Worm (Caenorhabditis elegans): ENCODE results near the gene srh-123.

The srh-123 gene

DNA sequence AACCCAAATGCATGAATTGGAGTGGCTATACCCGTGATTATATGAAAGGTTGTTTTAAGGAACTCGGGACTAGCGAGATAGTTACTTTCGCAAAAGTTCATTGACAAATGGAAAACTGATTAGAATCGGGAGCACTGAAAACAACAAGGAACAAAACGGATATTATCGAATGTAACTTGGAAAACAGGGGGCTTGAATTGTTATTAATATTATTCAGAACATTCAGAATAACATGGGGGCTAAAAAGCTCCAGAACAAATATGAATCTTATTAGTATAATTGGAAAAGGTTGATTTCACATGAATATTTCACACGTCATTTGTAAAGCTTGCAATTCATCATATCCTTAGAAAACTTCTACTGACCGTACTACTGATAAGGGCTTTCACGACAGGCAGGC is 2.2 kb upstream of the srh-123 start, which contains the start of gene srh-235:
Gene srh-235 (minus strand): TSS at position 101 of the 400 bp plus-strand sequence.
- TF ChIP-seq ets-7 (tag; optimal IDR thresholded peaks at IDR 0.05) (no peak), hmbx-1 (tag; optimal IDR thresholded peaks at IDR 0.05) (no peak), B0310.2 (tag; optimal IDR thresholded peaks at IDR 0.05) (no peak), tra-4 (tag; optimal IDR thresholded peaks at IDR 0.05) (no peak), hmg-4 (GFP tag; optimal IDR thresholded peaks at IDR 0.05) (no peak), hnd-1 (tag; optimal IDR thresholded peaks at IDR 0.05) (no peak)

DNA sequence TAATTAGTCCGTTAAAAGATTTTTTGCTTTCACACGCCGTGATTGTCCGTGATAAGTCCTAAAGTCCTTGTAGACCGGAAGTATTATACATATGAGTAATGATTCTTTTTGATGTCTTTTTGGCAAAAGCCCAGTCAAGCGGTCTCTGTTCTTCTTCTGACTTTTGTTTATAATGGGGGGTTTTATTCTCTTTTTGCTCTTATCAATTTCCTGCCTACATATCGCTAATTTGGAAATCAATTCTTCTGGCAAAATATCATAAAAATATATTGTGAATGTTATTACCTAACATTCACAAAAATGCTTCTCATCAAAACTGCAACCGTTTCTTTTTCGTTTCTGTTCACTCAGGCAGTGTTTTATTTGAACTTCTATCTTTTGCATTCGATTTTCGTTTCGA is 2.7 kb downstream of the srh-123 start, which contains the start of gene srbc-61:
Gene srbc-61 (plus strand): TSS at position 301 of the 400 bp plus-strand sequence.
- TF ChIP-seq B0310.2 (tag; optimal IDR thresholded peaks at IDR 0.05) (no peak), tra-4 (tag; optimal IDR thresholded peaks at IDR 0.05) (no peak), ceh-13 (GFP tag; optimal IDR thresholded peaks at IDR 0.05) (no peak)

- no peak for TF ChIP-seq tra-4 (tag; optimal IDR thresholded peaks at IDR 0.05)
- TF ChIP-seq F13C5.2 (tag; optimal IDR thresholded peaks at IDR 0.05), result no peak
- TF ChIP-seq B0310.2 (tag; optimal IDR thresholded peaks at IDR 0.05), result no peak
- TF ChIP-seq scrt-1 (GFP tag; IDR thresholded peaks at IDR 0.05), result no peak
- TF ChIP-seq ama-1 (optimal IDR thresholded peaks at IDR 0.05), result no peak
- no peak for TF ChIP-seq hmg-4 (GFP tag; optimal IDR thresholded peaks at IDR 0.05)
- TF ChIP-seq pes-1 (GFP tag; IDR thresholded peaks at IDR 0.05), result no peak
- TF ChIP-seq aly-1 (tag; optimal IDR thresholded peaks at IDR 0.05), result no peak
- TF ChIP-seq ceh-36 (tag; optimal IDR thresholded peaks at IDR 0.05), result no peak
- no peak for TF ChIP-seq tbx-11 (GFP tag; IDR thresholded peaks at IDR 0.05)
- TF ChIP-seq flt-1 (GFP tag; IDR thresholded peaks at IDR 0.05), result no peak
Measured at ce11 chrV:17485078-17485477, 11.3 kb downstream of the srh-123 start, which contains the start of gene srh-111. Gene srh-111, minus strand, starts transcription at chrV:17485178.

DNA sequence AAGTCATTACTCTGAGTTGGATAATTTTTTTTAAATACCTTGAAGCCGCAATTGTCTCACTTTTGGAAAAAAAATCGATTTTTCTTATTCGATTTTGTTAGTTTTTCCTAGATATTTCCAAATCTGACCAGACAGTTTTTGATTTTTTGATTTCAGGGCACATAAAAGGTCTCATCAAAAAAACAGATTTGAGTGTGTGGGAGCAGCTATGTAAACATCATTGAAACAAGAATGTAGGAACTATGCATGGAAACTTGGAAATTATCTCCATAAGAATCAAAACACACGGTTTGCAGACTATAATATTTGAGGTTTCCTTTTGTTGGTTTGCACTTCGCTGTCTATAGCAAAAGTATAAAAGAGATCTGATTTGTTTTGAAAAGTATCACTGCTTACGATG is 12.2 kb downstream of the srh-123 start, which contains the start of gene scl-24:
Gene scl-24 (plus strand): TSS at position 301 of the 400 bp plus-strand sequence.
- TF ChIP-seq pes-1 (GFP tag; IDR thresholded peaks at IDR 0.05) (no peak), scrt-1 (GFP tag; IDR thresholded peaks at IDR 0.05) (no peak), aly-1 (tag; optimal IDR thresholded peaks at IDR 0.05) (no peak), ets-7 (tag; optimal IDR thresholded peaks at IDR 0.05) (no peak), B0310.2 (tag; optimal IDR thresholded peaks at IDR 0.05) (no peak), ceh-36 (tag; optimal IDR thresholded peaks at IDR 0.05) (no peak), hnd-1 (tag; optimal IDR thresholded peaks at IDR 0.05) (no peak), ama-1 (optimal IDR thresholded peaks at IDR 0.05) (no peak), sea-1 (GFP tag; conservative IDR thresholded peaks at IDR 0.05) (no peak), tbx-11 (GFP tag; IDR thresholded peaks at IDR 0.05) (no peak)

DNA sequence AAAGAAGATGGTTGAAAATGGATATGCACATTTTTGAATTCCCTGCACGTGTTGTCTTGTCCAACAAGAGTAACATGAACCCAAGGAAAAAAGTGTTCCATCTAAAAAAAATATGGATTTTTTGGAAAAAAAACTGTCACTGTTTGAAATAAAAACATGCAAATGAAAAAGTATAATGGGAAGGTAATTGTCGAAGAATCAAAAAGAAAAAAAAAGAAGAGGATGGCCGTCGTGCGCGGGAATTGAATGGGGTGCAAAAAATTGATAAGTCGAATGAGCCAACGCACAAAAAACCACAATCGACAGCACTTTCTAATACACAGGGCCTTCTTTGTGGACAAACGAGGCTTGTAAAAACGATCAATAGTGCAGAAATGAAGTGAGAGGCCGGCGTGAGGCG is 19.9 kb downstream of the srh-123 start, which contains the start of gene fbxa-102:
Gene fbxa-102 (minus strand): TSS at position 101 of the 400 bp plus-strand sequence.
- TF ChIP-seq B0310.2 (tag; optimal IDR thresholded peaks at IDR 0.05), result no peak
- TF ChIP-seq pes-1 (GFP tag; IDR thresholded peaks at IDR 0.05), result no peak
- TF ChIP-seq ceh-13 (GFP tag; optimal IDR thresholded peaks at IDR 0.05), result no peak
- TF ChIP-seq tbx-11 (GFP tag; IDR thresholded peaks at IDR 0.05), result no peak
- no peak for TF ChIP-seq tra-4 (tag; optimal IDR thresholded peaks at IDR 0.05)
- TF ChIP-seq ceh-36 (tag; optimal IDR thresholded peaks at IDR 0.05), result no peak
- no peak for TF ChIP-seq F13C5.2 (tag; optimal IDR thresholded peaks at IDR 0.05)
- no peak for TF ChIP-seq hnd-1 (tag; optimal IDR thresholded peaks at IDR 0.05)
- no peak for TF ChIP-seq aly-1 (tag; optimal IDR thresholded peaks at IDR 0.05)
- TF ChIP-seq flt-1 (GFP tag; IDR thresholded peaks at IDR 0.05), result no peak
- no peak for TF ChIP-seq ets-7 (tag; optimal IDR thresholded peaks at IDR 0.05)
- TF ChIP-seq tbx-37 (GFP tag; conservative IDR thresholded peaks at IDR 0.05), result no peak
- no peak for TF ChIP-seq ama-1 (optimal IDR thresholded peaks at IDR 0.05)
- no peak for TF ChIP-seq hmg-4 (GFP tag; optimal IDR thresholded peaks at IDR 0.05)
- TF ChIP-seq scrt-1 (GFP tag; IDR thresholded peaks at IDR 0.05), result no peak
- TF ChIP-seq sea-1 (GFP tag; conservative IDR thresholded peaks at IDR 0.05), result no peak
- no peak for TF ChIP-seq hmbx-1 (tag; optimal IDR thresholded peaks at IDR 0.05)

ce11 chrV:17496071-17496470 is 22.3 kb downstream of the srh-123 start, which contains the start of gene srh-118:
Gene srh-118, minus strand, starts transcription at chrV:17496171.
- no peak for TF ChIP-seq pes-1 (GFP tag; IDR thresholded peaks at IDR 0.05)

ce11 chrV:17500055-17500454 is 26.3 kb downstream of the srh-123 start:
- TF ChIP-seq tbx-11 (GFP tag; IDR thresholded peaks at IDR 0.05), result no peak
- no peak for TF ChIP-seq hnd-1 (tag; optimal IDR thresholded peaks at IDR 0.05)
- TF ChIP-seq sea-1 (GFP tag; conservative IDR thresholded peaks at IDR 0.05), result no peak

ce11 chrV:17506289-17506688 is 32.5 kb downstream of the srh-123 start, which contains the start of gene srw-31:
Gene srw-31, plus strand, starts transcription at chrV:17506589.
- TF ChIP-seq tbx-11 (GFP tag; IDR thresholded peaks at IDR 0.05) (no peak), ets-7 (tag; optimal IDR thresholded peaks at IDR 0.05) (no peak), hnd-1 (tag; optimal IDR thresholded peaks at IDR 0.05) (no peak), ceh-13 (GFP tag; optimal IDR thresholded peaks at IDR 0.05) (no peak), pes-1 (GFP tag; IDR thresholded peaks at IDR 0.05) (no peak), hmbx-1 (tag; optimal IDR thresholded peaks at IDR 0.05) (no peak), flt-1 (GFP tag; IDR thresholded peaks at IDR 0.05) (no peak), B0310.2 (tag; optimal IDR thresholded peaks at IDR 0.05) (no peak), hmg-4 (GFP tag; optimal IDR thresholded peaks at IDR 0.05) (no peak), tbx-37 (GFP tag; conservative IDR thresholded peaks at IDR 0.05) (no peak), scrt-1 (GFP tag; IDR thresholded peaks at IDR 0.05) (no peak), sea-1 (GFP tag; conservative IDR thresholded peaks at IDR 0.05) (no peak), ceh-36 (tag; optimal IDR thresholded peaks at IDR 0.05) (no peak), tra-4 (tag; optimal IDR thresholded peaks at IDR 0.05) (no peak), F13C5.2 (tag; optimal IDR thresholded peaks at IDR 0.05) (no peak), aly-1 (tag; optimal IDR thresholded peaks at IDR 0.05) (no peak), ama-1 (optimal IDR thresholded peaks at IDR 0.05) (no peak)
